Fruit fly (Drosophila melanogaster) whole organism, prepupa: Measurements from ENCODE around the gene GstO2.

Experiments used
- CG11902 ChIP-seq: fragments of 200-800 bp; sonication (Bioruptor generic); optimal IDR thresholded peaks from 3 replicates; lab custom pipeline; 2016; ENCODE audit warnings: missing biosample characterization, missing genetic modification characterization
- CG31627 ChIP-seq: fragments of 200-800 bp; sonication (Bioruptor generic); optimal IDR thresholded peaks from 3 replicates; lab custom pipeline; 2016; ENCODE audit warnings: missing biosample characterization, missing genetic modification characterization
- CG3919 ChIP-seq: fragments of 200-800 bp; sonication (Bioruptor generic); optimal IDR thresholded peaks from 3 replicates; lab custom pipeline; 2016; ENCODE audit warnings: missing biosample characterization, missing genetic modification characterization
- CG4318 ChIP-seq: fragments of 200-800 bp; sonication (Bioruptor generic); optimal IDR thresholded peaks from 3 replicates; lab custom pipeline; 2017; ENCODE audit warnings: missing biosample characterization, mild to moderate bottlenecking, missing genetic modification characterization
- CG6792 ChIP-seq: fragments of 200-800 bp; sonication (Bioruptor generic); optimal IDR thresholded peaks from 3 replicates; lab custom pipeline; 2016; ENCODE audit warnings: missing biosample characterization, missing genetic modification characterization
- CG6854 ChIP-seq: fragments of 200-800 bp; sonication (Bioruptor generic); optimal IDR thresholded peaks from 2 replicates; lab custom pipeline; 2017; ENCODE audit warnings: missing biosample characterization, mild to moderate bottlenecking, missing genetic modification characterization
- OdsH ChIP-seq: fragments of 200-800 bp; sonication (Bioruptor generic); optimal IDR thresholded peaks from 3 replicates; lab custom pipeline; 2016; ENCODE audit warnings: missing biosample characterization, missing genetic modification characterization
- achi ChIP-seq: fragments of 200-800 bp; sonication (Bioruptor generic); optimal IDR thresholded peaks from 3 replicates; lab custom pipeline; 2016; ENCODE audit warnings: missing biosample characterization, missing genetic modification characterization
- fd85E ChIP-seq: fragments of 200-800 bp; sonication (Bioruptor generic); optimal IDR thresholded peaks from 3 replicates; lab custom pipeline; 2016; ENCODE audit warnings: missing biosample characterization, missing genetic modification characterization
- net ChIP-seq: fragments of 200-800 bp; sonication (Bioruptor generic); optimal IDR thresholded peaks from 3 replicates; lab custom pipeline; 2016; ENCODE audit warnings: missing biosample characterization, missing genetic modification characterization
- pdm3 ChIP-seq: fragments of 200-800 bp; sonication (Bioruptor generic); optimal IDR thresholded peaks from 3 replicates; lab custom pipeline; 2016; ENCODE audit warnings: missing biosample characterization, missing genetic modification characterization

dm6 chr3L:8538355-8538754 lies 15.1 kb upstream of the GstO2 start:
- TF ChIP-seq net (no peak), CG6792 (no peak), achi (GFP tag; lab: Kevin White, UChicago) (no peak), CG6854 (GFP tag; lab: Kevin White, UChicago) (no peak), CG3919 (GFP tag; lab: Kevin White, UChicago) (no peak), OdsH (GFP tag; lab: Kevin White, UChicago) (no peak), CG11902 (no peak), pdm3 (GFP tag; lab: Kevin White, UChicago) (no peak), fd85E (GFP tag; lab: Kevin White, UChicago) (no peak), CG31627 (GFP tag; lab: Kevin White, UChicago) (no peak), CG4318 (GFP tag; lab: Kevin White, UChicago) (no peak)
